Fruit fly (Drosophila melanogaster): ENCODE data around the gene GILT2.
A peak's percentile ranks its signal among the peaks of the same experiment; 100 is the strongest.

The GILT2 gene

dm6 chr3R:23725711-23726349, 47.1 kb downstream of the GILT2 start (continued):
- TF ChIP-seq phol (tag; optimal IDR thresholded peaks at IDR 0.05) (no peak), CG9797 (GFP tag; optimal IDR thresholded peaks at IDR 0.05) (no peak), hkb (optimal IDR thresholded peaks at IDR 0.05) (no peak), hkb (GFP tag; IDR thresholded peaks at IDR 0.05) (no peak), ftz-f1 (GFP tag; optimal IDR thresholded peaks at IDR 0.05) (peak; percentile 71), peb (GFP tag; IDR thresholded peaks at IDR 0.05) (no peak), salm (tag; optimal IDR thresholded peaks at IDR 0.05) (peak; percentile 28), crp (GFP tag; optimal IDR thresholded peaks at IDR 0.05) (no peak), bab2 (GFP tag; optimal IDR thresholded peaks at IDR 0.05) (no peak), CG1792 (GFP tag; optimal IDR thresholded peaks at IDR 0.05) (no peak), CG4360 (GFP tag; IDR thresholded peaks at IDR 0.05) (no peak), amos (GFP tag; IDR thresholded peaks at IDR 0.05; ENCODE audit: partially characterized antibody) (no peak), tup (GFP tag; optimal IDR thresholded peaks at IDR 0.05) (no peak), ssp (GFP tag; IDR thresholded peaks at IDR 0.05) (no peak), CG34422 (GFP tag; IDR thresholded peaks at IDR 0.05) (no peak), CG12219 (GFP tag; optimal IDR thresholded peaks at IDR 0.05) (no peak), mirr (GFP tag; optimal IDR thresholded peaks at IDR 0.05) (peak; percentile 63), Chrac-16 (GFP tag; optimal IDR thresholded peaks at IDR 0.05) (no peak), Ssrp (tag; optimal IDR thresholded peaks at IDR 0.05) (no peak), vfl (GFP tag; optimal IDR thresholded peaks at IDR 0.05) (no peak), slp2 (GFP tag; optimal IDR thresholded peaks at IDR 0.05) (no peak), fru (optimal IDR thresholded peaks at IDR 0.05) (no peak), CG15696 (tag; optimal IDR thresholded peaks at IDR 0.05) (no peak), Oli (tag; optimal IDR thresholded peaks at IDR 0.05) (no peak), CG16863 (GFP tag; optimal IDR thresholded peaks at IDR 0.05) (no peak), Nf-YA (GFP tag; IDR thresholded peaks at IDR 0.05) (no peak), H2.0 (GFP tag; IDR thresholded peaks at IDR 0.05) (no peak), HLHmδ (GFP tag; optimal IDR thresholded peaks at IDR 0.05) (no peak), Elba2 (GFP tag; optimal IDR thresholded peaks at IDR 0.05) (no peak), Gug (GFP tag; IDR thresholded peaks at IDR 0.05) (no peak), Jarid2 (GFP tag; optimal IDR thresholded peaks at IDR 0.05) (no peak), CG10209 (GFP tag; optimal IDR thresholded peaks at IDR 0.05) (no peak), YL-1 (GFP tag; optimal IDR thresholded peaks at IDR 0.05) (no peak), ab (GFP tag; optimal IDR thresholded peaks at IDR 0.05) (no peak), CG9609 (GFP tag; optimal IDR thresholded peaks at IDR 0.05) (no peak), CG14710 (tag; optimal IDR thresholded peaks at IDR 0.05) (no peak), wor (GFP tag; IDR thresholded peaks at IDR 0.05) (no peak), CG12659 (GFP tag; optimal IDR thresholded peaks at IDR 0.05) (no peak), Hr51 (GFP tag; optimal IDR thresholded peaks at IDR 0.05) (no peak), Hmr (GFP tag; optimal IDR thresholded peaks at IDR 0.05) (peak; percentile 53), Side (GFP tag; optimal IDR thresholded peaks at IDR 0.05) (no peak), Doc2 (GFP tag; IDR thresholded peaks at IDR 0.05) (no peak), Atf-2 (GFP tag; optimal IDR thresholded peaks at IDR 0.05) (no peak), CG12236 (GFP tag; optimal IDR thresholded peaks at IDR 0.05) (no peak), Fer1 (GFP tag; optimal IDR thresholded peaks at IDR 0.05) (peak; percentile 60), rib (GFP tag; IDR thresholded peaks at IDR 0.05) (peak; percentile 67; the same call in 1 of the 2 replicates), hb (GFP tag; IDR thresholded peaks at IDR 0.05; ENCODE audit: partially characterized antibody) (no peak), CG9727 (GFP tag; optimal IDR thresholded peaks at IDR 0.05) (peak; percentile 13), dpn (GFP tag; optimal IDR thresholded peaks at IDR 0.05) (no peak), CG18262 (tag; optimal IDR thresholded peaks at IDR 0.05) (no peak), CG13624 (GFP tag; optimal IDR thresholded peaks at IDR 0.05) (no peak)
